Fruit fly (Drosophila melanogaster): ENCODE measurements around the gene CG13807.

The CG13807 gene

dm6 chr3L:2262515-2262944 is at the start of gene CG13807, which contains the start of gene oxt (continued):
- peak; percentile 94 for TF ChIP-seq CG6163 (GFP tag; IDR thresholded peaks at IDR 0.05)
- TF ChIP-seq CG3919 (GFP tag; optimal IDR thresholded peaks at IDR 0.05) = peak; percentile 87
- TF ChIP-seq Sox102F (GFP tag; optimal IDR thresholded peaks at IDR 0.05) = peak; percentile 83
- TF ChIP-seq pdm3 (GFP tag; optimal IDR thresholded peaks at IDR 0.05) = peak; percentile 87
- TF ChIP-seq Eip75B (GFP tag; optimal IDR thresholded peaks at IDR 0.05) = peak; percentile 75
- TF ChIP-seq achi (GFP tag; optimal IDR thresholded peaks at IDR 0.05) = peak; percentile 87
- peak; percentile 88 for TF ChIP-seq CG10631 (GFP tag; optimal IDR thresholded peaks at IDR 0.05)
- TF ChIP-seq Ets96B (tag; optimal IDR thresholded peaks at IDR 0.05) = peak; percentile 78

- no peak for TF ChIP-seq ss (GFP tag; optimal IDR thresholded peaks at IDR 0.05)
- TF ChIP-seq CG9139 (GFP tag; optimal IDR thresholded peaks at IDR 0.05) = no peak
- no peak for TF ChIP-seq vri (GFP tag; optimal IDR thresholded peaks at IDR 0.05)
- no peak for TF ChIP-seq CG8319 (GFP tag; optimal IDR thresholded peaks at IDR 0.05)
- no peak for TF ChIP-seq Smox (GFP tag; optimal IDR thresholded peaks at IDR 0.05)
- TF ChIP-seq OdsH (GFP tag; optimal IDR thresholded peaks at IDR 0.05) = no peak
- TF ChIP-seq CG1621 (tag; optimal IDR thresholded peaks at IDR 0.05) = no peak
- no peak for TF ChIP-seq CG10669 (GFP tag; optimal IDR thresholded peaks at IDR 0.05)
- TF ChIP-seq CG34406 (GFP tag; optimal IDR thresholded peaks at IDR 0.05) = no peak
- no peak for TF ChIP-seq CG6808 (GFP tag; optimal IDR thresholded peaks at IDR 0.05)
- no peak for TF ChIP-seq pdm3 (GFP tag; optimal IDR thresholded peaks at IDR 0.05)
- no peak for TF ChIP-seq CG3919 (GFP tag; optimal IDR thresholded peaks at IDR 0.05)
- TF ChIP-seq Hr38 (GFP tag; optimal IDR thresholded peaks at IDR 0.05) = no peak
Measured at dm6 chr3L:2228367-2229171, 34.1 kb upstream of the CG13807 start.

- no peak for TF ChIP-seq Smox (GFP tag; optimal IDR thresholded peaks at IDR 0.05)
- TF ChIP-seq CG11294 (GFP tag; IDR thresholded peaks at IDR 0.05) = no peak
- TF ChIP-seq vri (GFP tag; optimal IDR thresholded peaks at IDR 0.05) = no peak
- TF ChIP-seq dsx (GFP tag; optimal IDR thresholded peaks at IDR 0.05; ENCODE audit: poor library complexity, severe bottlenecking) = no peak
- peak; percentile 53 for TF ChIP-seq CG7368 (GFP tag; optimal IDR thresholded peaks at IDR 0.05)
- TF ChIP-seq net (GFP tag; optimal IDR thresholded peaks at IDR 0.05) = no peak
- TF ChIP-seq CG15336 (GFP tag; IDR thresholded peaks at IDR 0.05) = no peak
- TF ChIP-seq CG16779 (tag; optimal IDR thresholded peaks at IDR 0.05) = no peak
- peak; percentile 45 for TF ChIP-seq Eip78C (GFP tag)
- TF ChIP-seq lz (GFP tag; optimal IDR thresholded peaks at IDR 0.05) = no peak
- TF ChIP-seq spab (GFP tag; optimal IDR thresholded peaks at IDR 0.05) = no peak
- TF ChIP-seq ss (GFP tag; optimal IDR thresholded peaks at IDR 0.05) = no peak
Measured at dm6 chr3L:2229172-2229696, 33.5 kb upstream of the CG13807 start, which contains the start of gene Oseg2. Oseg2 (plus strand) TSS chr3L:2229646.

- no peak for TF ChIP-seq OdsH (GFP tag; optimal IDR thresholded peaks at IDR 0.05)
- TF ChIP-seq Lpt (GFP tag; optimal IDR thresholded peaks at IDR 0.05) = no peak
- TF ChIP-seq CG11294 (GFP tag; IDR thresholded peaks at IDR 0.05) = no peak
- no peak for TF ChIP-seq Sox102F (GFP tag; optimal IDR thresholded peaks at IDR 0.05)
- no peak for TF ChIP-seq Smox (GFP tag; optimal IDR thresholded peaks at IDR 0.05)
- TF ChIP-seq fkh (GFP tag; optimal IDR thresholded peaks at IDR 0.05) = no peak
- no peak for TF ChIP-seq cyc (GFP tag; optimal IDR thresholded peaks at IDR 0.05)
- no peak for TF ChIP-seq spab (GFP tag; optimal IDR thresholded peaks at IDR 0.05)
- TF ChIP-seq Ets96B (tag; optimal IDR thresholded peaks at IDR 0.05) = no peak
- no peak for TF ChIP-seq svp (GFP tag)
- TF ChIP-seq Ets21C (GFP tag; optimal IDR thresholded peaks at IDR 0.05) = no peak
- TF ChIP-seq Sox14 (GFP tag; optimal IDR thresholded peaks at IDR 0.05) = no peak
- no peak for TF ChIP-seq CG6276 (GFP tag; optimal IDR thresholded peaks at IDR 0.05)
- no peak for TF ChIP-seq net (GFP tag; optimal IDR thresholded peaks at IDR 0.05)
- no peak for TF ChIP-seq CG7368 (GFP tag; optimal IDR thresholded peaks at IDR 0.05)
- TF ChIP-seq ss (GFP tag; optimal IDR thresholded peaks at IDR 0.05) = no peak
Measured at dm6 chr3L:2237034-2237433, 25.7 kb upstream of the CG13807 start, which contains the start of gene CG9018. CG9018 (minus strand) TSS chr3L:2237076.
